Worm (Caenorhabditis elegans) whole organism, midembryonic: ENCODE measurements around the gene fbxa-108.

Source experiments
- T22C8.4 ChIP-seq: fragments of 200-800 bp; sonication (Bioruptor generic); IDR thresholded peaks from 2 replicates; pipeline ENCODE4 v1.3.6; 2022; ENCODE audit warnings: missing genetic modification characterization, missing compliant biosample characterization
- flt-1 ChIP-seq: fragments of 200-800 bp; sonication (Bioruptor generic); IDR thresholded peaks from 2 replicates; pipeline ENCODE4 v1.3.6; 2022; ENCODE audit warnings: missing genetic modification characterization, missing compliant biosample characterization
- med-1 ChIP-seq: sonication (generic microtip); optimal IDR thresholded peaks from 2 replicates; lab custom pipeline; 2017; ENCODE audit warnings: missing genetic modification characterization, mild to moderate bottlenecking, missing compliant biosample characterization, antibody characterized with exemption, missing genetic modification reagents; ENCODE audit not compliant: insufficient read depth
- ref-1 ChIP-seq: fragments of 200-800 bp; sonication (Bioruptor generic); conservative IDR thresholded peaks from 2 replicates; pipeline ENCODE4 v1.3.6; 2022; ENCODE audit warnings: missing genetic modification reagents, missing genetic modification characterization, missing compliant biosample characterization
- ztf-23 ChIP-seq: fragments of 200-800 bp; sonication (Bioruptor generic); IDR thresholded peaks from 2 replicates; pipeline ENCODE4 v1.3.6; 2022; ENCODE audit warnings: missing genetic modification reagents, missing genetic modification characterization, missing compliant biosample characterization

- TF ChIP-seq flt-1 (no peak), T22C8.4 (GFP tag; lab: Robert Waterston, UW) (no peak), med-1 (GFP tag; lab: Kevin White, UChicago) (no peak), ref-1 (GFP tag; lab: Robert Waterston, UW) (no peak), ztf-23 (no peak)
Measured at ce11 chrV:17650427-17650826, 8.8 kb downstream of the fbxa-108 start, which contains the start of gene fbxa-192.
